Worm (Caenorhabditis elegans): ENCODE data around the gene kbp-3.

The kbp-3 gene

DNA sequence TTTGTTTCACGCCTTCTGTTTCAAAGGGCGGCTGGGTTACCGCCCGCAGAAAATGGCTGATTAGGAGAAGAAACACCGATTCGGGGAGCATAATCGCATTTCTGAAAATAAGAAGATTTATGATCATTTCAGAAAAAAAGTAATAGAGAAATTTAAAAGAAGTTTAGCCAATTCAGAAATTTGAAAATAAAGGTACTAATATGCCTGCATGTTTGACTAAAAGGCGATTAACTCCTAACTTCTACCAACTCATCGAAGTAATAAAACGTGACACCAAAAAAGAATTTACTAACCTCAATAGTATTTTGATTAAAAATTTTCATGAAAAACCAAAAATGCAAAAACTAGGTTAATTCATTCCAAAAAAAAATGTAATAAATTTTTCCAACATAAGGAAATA is 34.9 kb upstream of the kbp-3 start, which contains the start of gene plx-2:
Gene plx-2 (minus strand): TSS at position 101 of the 400 bp plus-strand sequence.
- no peak for TF ChIP-seq aly-2 (tag; optimal IDR thresholded peaks at IDR 0.05)
- TF ChIP-seq lin-15B (tag; optimal IDR thresholded peaks at IDR 0.05): no peak
- TF ChIP-seq fos-1 (tag; optimal IDR thresholded peaks at IDR 0.05): no peak
- TF ChIP-seq ama-1 (optimal IDR thresholded peaks at IDR 0.05): no peak
- TF ChIP-seq tra-1 (GFP tag; IDR thresholded peaks at IDR 0.05): no peak
- TF ChIP-seq jun-1 (tag; optimal IDR thresholded peaks at IDR 0.05): no peak

DNA sequence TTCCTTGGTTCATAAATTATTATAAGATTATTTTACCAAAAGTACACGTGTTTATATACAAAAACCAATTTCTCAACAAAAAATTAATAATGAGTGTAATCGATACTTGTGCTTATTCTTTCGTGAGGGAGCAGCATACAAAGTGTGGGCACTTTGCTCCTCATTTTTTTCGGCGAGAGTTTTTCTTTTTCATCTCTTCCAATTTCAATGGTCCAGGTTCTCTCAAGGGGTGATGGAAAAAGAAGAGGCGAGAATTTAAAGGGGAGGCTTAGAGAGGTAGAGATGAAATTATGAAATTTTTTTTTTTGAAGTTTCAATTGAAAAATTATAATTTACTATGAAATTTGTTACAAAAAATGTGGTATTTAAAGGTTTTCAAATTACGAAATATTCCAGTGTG is 27.1 kb upstream of the kbp-3 start:
- TF ChIP-seq spr-1 (tag; optimal IDR thresholded peaks at IDR 0.05): no peak
- TF ChIP-seq ceh-32 (tag; optimal IDR thresholded peaks at IDR 0.05; ENCODE audit: poor library complexity): no peak
- TF ChIP-seq mxl-2 (GFP tag; conservative IDR thresholded peaks at IDR 0.05): no peak
- no peak for TF ChIP-seq snpc-1.2 (GFP tag; IDR thresholded peaks at IDR 0.05)
- no peak for TF ChIP-seq hlh-30 (tag; optimal IDR thresholded peaks at IDR 0.05; ENCODE audit: insufficient read depth)
- no peak for TF ChIP-seq ZK337.2 (GFP tag; IDR thresholded peaks at IDR 0.05)

DNA sequence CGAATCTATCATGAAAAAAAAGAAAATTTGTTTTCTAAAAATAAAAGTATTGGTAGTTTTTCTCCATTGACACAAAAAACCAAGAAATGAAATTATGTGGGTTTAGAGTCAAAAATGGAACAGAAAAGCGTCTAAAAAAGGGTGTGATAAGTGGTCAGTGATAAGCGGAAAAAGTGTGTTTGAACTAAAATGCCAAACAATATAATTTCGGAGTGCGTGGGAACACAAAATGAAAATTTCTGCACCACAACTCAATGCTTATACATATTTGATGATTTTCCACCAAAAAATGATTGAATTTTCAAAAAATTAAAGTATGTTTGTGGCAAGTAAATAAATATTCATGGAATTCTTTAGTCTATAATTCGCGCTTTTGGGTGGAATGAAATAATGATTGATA is 25.5 kb upstream of the kbp-3 start:
- TF ChIP-seq spr-1 (tag; optimal IDR thresholded peaks at IDR 0.05): no peak
- peak; percentile 6 for TF ChIP-seq pqm-1 (tag; optimal IDR thresholded peaks at IDR 0.05)
- no peak for TF ChIP-seq jun-1 (tag; optimal IDR thresholded peaks at IDR 0.05)
- no peak for TF ChIP-seq unc-39 (tag; optimal IDR thresholded peaks at IDR 0.05)
- no peak for TF ChIP-seq madf-9 (GFP tag; conservative IDR thresholded peaks at IDR 0.05)
- TF ChIP-seq dmd-6 (GFP tag; IDR thresholded peaks at IDR 0.05): peak; percentile 58; the same call in 1 of the 2 replicates
- TF ChIP-seq hlh-30 (tag; optimal IDR thresholded peaks at IDR 0.05; ENCODE audit: insufficient read depth): no peak
- no peak for TF ChIP-seq dve-1 (tag; optimal IDR thresholded peaks at IDR 0.05; ENCODE audit: insufficient read depth)
- peak; percentile 63 for TF ChIP-seq nhr-28 (tag; optimal IDR thresholded peaks at IDR 0.05)

DNA sequence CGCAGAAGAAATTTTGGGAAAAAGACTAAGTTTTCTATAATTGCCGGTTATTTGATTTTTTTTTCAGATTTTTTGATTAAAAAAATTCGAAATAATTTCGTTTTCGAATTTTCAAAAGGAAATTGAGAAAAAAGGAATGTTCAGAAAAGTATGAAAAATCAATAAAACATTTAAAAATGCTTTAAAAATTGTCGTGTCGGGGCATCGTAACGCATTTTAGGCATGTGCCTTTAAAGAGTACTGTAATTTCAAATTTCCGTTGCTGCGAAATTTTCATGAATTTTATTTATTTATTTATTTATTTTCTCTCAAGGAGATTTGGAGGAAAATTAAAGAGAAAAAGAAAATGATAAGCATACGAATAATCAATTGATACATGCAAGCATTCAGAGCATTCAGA is 23.8 kb upstream of the kbp-3 start:
- TF ChIP-seq nhr-237 (tag; optimal IDR thresholded peaks at IDR 0.05) (no peak), ZK337.2 (GFP tag; IDR thresholded peaks at IDR 0.05) (no peak), fkh-10 (GFP tag; optimal IDR thresholded peaks at IDR 0.05) (no peak), madf-9 (GFP tag; conservative IDR thresholded peaks at IDR 0.05) (no peak), D1046.2 (GFP tag; IDR thresholded peaks at IDR 0.05) (no peak), dpl-1 (GFP tag; optimal IDR thresholded peaks at IDR 0.05) (no peak), nhr-76 (tag; optimal IDR thresholded peaks at IDR 0.05) (no peak)

DNA sequence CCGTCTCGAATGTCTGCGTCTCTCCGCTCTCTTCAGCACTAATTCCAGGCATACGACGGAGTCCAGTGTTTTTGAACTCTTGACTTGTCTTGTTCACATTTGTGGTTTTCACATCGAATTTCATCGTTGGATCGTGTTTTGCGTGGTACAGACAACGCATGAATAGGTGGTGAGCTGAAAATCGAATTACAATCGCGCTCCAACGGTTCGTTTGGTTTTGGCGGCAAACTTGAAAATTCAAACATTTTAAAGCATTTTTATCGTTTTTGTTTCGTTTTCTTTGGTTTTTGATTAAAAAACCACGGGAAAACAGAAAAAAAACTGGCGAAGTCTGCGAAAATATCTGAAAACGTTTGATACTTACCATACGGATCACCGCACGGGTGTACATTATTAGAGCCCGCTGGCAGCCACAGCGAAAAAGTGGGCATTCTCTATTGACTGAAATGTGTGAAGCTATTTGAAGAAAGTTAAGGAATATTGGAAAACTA is 23.2 kb upstream of the kbp-3 start, which contains the start of gene exl-1:
Gene exl-1 (minus strand): TSS at position 441 of the 491 bp plus-strand sequence.
- TF ChIP-seq ceh-28 (tag; optimal IDR thresholded peaks at IDR 0.05) (no peak), nhr-111 (GFP tag; optimal IDR thresholded peaks at IDR 0.05) (no peak), pha-4 (GFP tag; IDR thresholded peaks at IDR 0.05) (no peak), pha-4 (tag; optimal IDR thresholded peaks at IDR 0.05) (no peak), daf-19 (GFP tag; conservative IDR thresholded peaks at IDR 0.05) (0 out of 2 replicates have a peak, but pooled peaks have one; percentile 40), hlh-30 (tag; optimal IDR thresholded peaks at IDR 0.05; ENCODE audit: insufficient read depth) (no peak), dpl-1 (GFP tag; optimal IDR thresholded peaks at IDR 0.05) (peak; percentile 1)

DNA sequence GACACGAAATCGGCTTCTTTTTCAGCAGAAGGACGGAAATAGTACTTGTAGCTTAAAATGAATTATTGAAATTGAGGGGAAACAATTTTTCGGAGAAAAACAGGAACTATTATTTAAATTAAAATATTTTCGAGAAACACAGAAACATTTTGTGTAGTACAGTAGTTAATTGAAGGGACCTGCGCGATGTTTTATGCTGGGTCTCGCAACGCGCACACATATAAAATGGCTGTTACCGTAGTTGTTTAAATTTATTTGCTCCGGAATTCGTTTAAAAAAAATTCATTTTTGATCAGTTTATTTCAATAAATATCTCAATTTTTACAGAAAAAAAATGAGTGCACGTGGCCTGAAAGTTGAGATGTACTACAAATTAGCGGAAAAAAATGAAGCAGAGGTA is 20.9 kb upstream of the kbp-3 start, which contains the start of gene dsb-2:
Gene dsb-2 (plus strand): TSS at position 328 of the 400 bp plus-strand sequence.
- peak in 1 of 2 experiments; percentile 70 for TF ChIP-seq lsy-2 (tag; optimal IDR thresholded peaks at IDR 0.05)
- peak; percentile 54 for TF ChIP-seq lin-38 (GFP tag; IDR thresholded peaks at IDR 0.05)
- TF ChIP-seq daf-12 (tag; optimal IDR thresholded peaks at IDR 0.05): no peak
- peak; percentile 66 for TF ChIP-seq F49E8.2 (tag; optimal IDR thresholded peaks at IDR 0.05; ENCODE audit: borderline replicate concordance)
- TF ChIP-seq unc-130 (GFP tag; optimal IDR thresholded peaks at IDR 0.05): peak; percentile 73

All from whole organism, L4 larva.